1 worm cellular context compared by ENCODE assay signal in genomic region chrX:16202229-16202628, ce11.
A peak's percentile ranks its signal among the peaks of the same experiment; 100 is the strongest.
TF ChIP-seq lines count a peak whose summit lies in the region.

No protein-coding gene starts in this region.

TF ChIP-seq in whole organism, L1 larva, 84 proteins besides CTCF, POLR2A, EP300 and RAD21 (continued from another document):
- no peak for TF ChIP-seq fkh-4 (tag; optimal IDR thresholded peaks at IDR 0.05; lab: Kevin White, UChicago; ENCODE audit: borderline replicate concordance)
- TF ChIP-seq ceh-8 (GFP tag; optimal IDR thresholded peaks at IDR 0.05; lab: Kevin White, UChicago), result no peak
- TF ChIP-seq sptf-1 (tag; optimal IDR thresholded peaks at IDR 0.05; lab: Kevin White, UChicago), result no peak
- no peak for TF ChIP-seq nhr-12 (tag; optimal IDR thresholded peaks at IDR 0.05; lab: Kevin White, UChicago)
- peak; percentile 5 to 45 (median 35) for TF ChIP-seq ceh-82 (tag; optimal IDR thresholded peaks at IDR 0.05; lab: Kevin White, UChicago)
- no peak for TF ChIP-seq nhr-77 (tag; optimal IDR thresholded peaks at IDR 0.05; lab: Kevin White, UChicago)
- no peak for TF ChIP-seq xbp-1 (tag; optimal IDR thresholded peaks at IDR 0.05; lab: Kevin White, UChicago)
- TF ChIP-seq nhr-90 (tag; optimal IDR thresholded peaks at IDR 0.05; lab: Kevin White, UChicago; ENCODE audit: poor library complexity), result no peak
- TF ChIP-seq ama-1 (optimal IDR thresholded peaks at IDR 0.05; lab: Kevin White, UChicago), result no peak
- peak; percentile 90 for TF ChIP-seq fkh-10 (GFP tag; optimal IDR thresholded peaks at IDR 0.05; lab: Kevin White, UChicago)
- peak; percentile 62 for TF ChIP-seq egl-13 (tag; optimal IDR thresholded peaks at IDR 0.05; lab: Kevin White, UChicago)
- TF ChIP-seq nhr-11 (tag; optimal IDR thresholded peaks at IDR 0.05; lab: Kevin White, UChicago), result no peak
- TF ChIP-seq zip-4 (GFP tag; optimal IDR thresholded peaks at IDR 0.05; lab: Kevin White, UChicago), result no peak
- TF ChIP-seq Y116A8C.19 (tag; optimal IDR thresholded peaks at IDR 0.05; lab: Kevin White, UChicago; ENCODE audit: borderline replicate concordance), result no peak
- peak; percentile 24; the same call in 1 of the 2 replicates for TF ChIP-seq nhr-19 (GFP tag; conservative IDR thresholded peaks at IDR 0.05; lab: Robert Waterston, UW)
- no peak for TF ChIP-seq pqm-1 (tag; optimal IDR thresholded peaks at IDR 0.05; lab: Kevin White, UChicago)
- TF ChIP-seq ceh-63 (GFP tag; optimal IDR thresholded peaks at IDR 0.05; lab: Kevin White, UChicago), result no peak
- TF ChIP-seq pag-3 (tag; optimal IDR thresholded peaks at IDR 0.05; lab: Kevin White, UChicago; ENCODE audit: borderline replicate concordance, insufficient read depth), result no peak
- peak in 1 of 2 experiments; percentile 34 for TF ChIP-seq lsy-2 (tag; optimal IDR thresholded peaks at IDR 0.05; lab: Kevin White, UChicago)
- TF ChIP-seq sox-4 (tag; optimal IDR thresholded peaks at IDR 0.05; lab: Kevin White, UChicago), result peak; percentile 27
- no peak for TF ChIP-seq tlp-1 (tag; optimal IDR thresholded peaks at IDR 0.05; lab: Kevin White, UChicago)
- TF ChIP-seq vab-15 (tag; optimal IDR thresholded peaks at IDR 0.05; lab: Kevin White, UChicago), result no peak
- peak; percentile 8 for TF ChIP-seq pax-3 (tag; optimal IDR thresholded peaks at IDR 0.05; lab: Kevin White, UChicago)
- no peak for TF ChIP-seq alr-1 (tag; optimal IDR thresholded peaks at IDR 0.05; lab: Kevin White, UChicago; ENCODE audit: borderline replicate concordance)
- TF ChIP-seq fkh-8 (tag; optimal IDR thresholded peaks at IDR 0.05; lab: Kevin White, UChicago), result peak; percentile 65
- TF ChIP-seq zag-1 (tag; optimal IDR thresholded peaks at IDR 0.05; lab: Kevin White, UChicago), result no peak
- no peak for TF ChIP-seq nhr-85 (tag; lab: Kevin White, UChicago)
- TF ChIP-seq rnt-1 (tag; optimal IDR thresholded peaks at IDR 0.05; lab: Kevin White, UChicago), result no peak
- peak; percentile 30 for TF ChIP-seq skn-1 (tag; optimal IDR thresholded peaks at IDR 0.05; lab: Kevin White, UChicago)
- TF ChIP-seq mab-9 (GFP tag; IDR thresholded peaks at IDR 0.05; lab: Robert Waterston, UW), result peak; percentile 22; the same call in 1 of the 2 replicates
- TF ChIP-seq elt-2 (tag; optimal IDR thresholded peaks at IDR 0.05; lab: Kevin White, UChicago), result no peak
- TF ChIP-seq sup-37 (GFP tag; optimal IDR thresholded peaks at IDR 0.05; lab: Kevin White, UChicago), result no peak
- no peak for TF ChIP-seq hpl-2 (GFP tag; optimal IDR thresholded peaks at IDR 0.05; lab: Kevin White, UChicago)
- TF ChIP-seq swsn-7 (tag; optimal IDR thresholded peaks at IDR 0.05; lab: Kevin White, UChicago), result peak; percentile 35
- TF ChIP-seq ces-1 (GFP tag; optimal IDR thresholded peaks at IDR 0.05; lab: Kevin White, UChicago), result no peak
- no peak for TF ChIP-seq nhr-237 (tag; optimal IDR thresholded peaks at IDR 0.05; lab: Kevin White, UChicago)
- TF ChIP-seq dsc-1 (tag; optimal IDR thresholded peaks at IDR 0.05; lab: Kevin White, UChicago), result peak; percentile 68
- TF ChIP-seq mep-1 (tag; optimal IDR thresholded peaks at IDR 0.05; lab: Kevin White, UChicago), result peak; percentile 18
- no peak for TF ChIP-seq unc-30 (tag; optimal IDR thresholded peaks at IDR 0.05; lab: Kevin White, UChicago)
- TF ChIP-seq mef-2 (tag; optimal IDR thresholded peaks at IDR 0.05; lab: Kevin White, UChicago), result no peak
TF ChIP-seq in whole organism, L1 larva: peak in this region for 26.
